Worm (Caenorhabditis elegans): Measurements from ENCODE around the gene decr-1.2.

The decr-1.2 gene

DNA sequence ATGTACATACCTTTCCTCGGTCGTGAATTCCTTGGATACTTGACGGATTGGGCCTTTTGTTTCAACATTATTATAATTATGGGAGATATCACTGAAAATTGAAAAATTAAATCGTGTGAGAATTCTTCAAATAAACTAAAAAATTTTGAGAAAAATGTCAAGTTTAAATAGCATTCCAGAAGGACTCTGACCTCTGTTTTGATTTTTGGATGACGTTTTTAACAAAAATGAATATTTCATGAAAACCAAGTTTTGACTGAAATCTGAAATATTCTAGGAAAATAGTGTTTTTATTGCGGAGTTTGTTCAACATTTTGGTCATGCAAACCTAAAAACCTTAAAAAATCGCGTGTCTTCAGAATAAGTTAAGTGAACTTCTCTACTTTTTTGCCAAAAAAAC is 10.8 kb downstream of the decr-1.2 start, which contains the start of gene glb-27:
Gene glb-27, minus strand, starts transcription at position 101 of the 400 bp plus-strand sequence.
- TF ChIP-seq jun-1 (tag; optimal IDR thresholded peaks at IDR 0.05) (no peak), unc-39 (tag; optimal IDR thresholded peaks at IDR 0.05) (no peak), nhr-76 (tag; optimal IDR thresholded peaks at IDR 0.05) (no peak), daf-12 (tag; optimal IDR thresholded peaks at IDR 0.05) (no peak), pha-4 (tag; optimal IDR thresholded peaks at IDR 0.05) (no peak), mdl-1 (tag; optimal IDR thresholded peaks at IDR 0.05) (no peak), nhr-67 (tag; optimal IDR thresholded peaks at IDR 0.05) (no peak)

- TF ChIP-seq nfya-1 (tag; optimal IDR thresholded peaks at IDR 0.05; ENCODE audit: insufficient read depth) (peak; percentile 1), ceh-28 (tag; optimal IDR thresholded peaks at IDR 0.05) (peak; percentile 31), fkh-10 (GFP tag; optimal IDR thresholded peaks at IDR 0.05) (peak; percentile 98), jun-1 (tag; optimal IDR thresholded peaks at IDR 0.05) (peak; percentile 17), nhr-23 (tag; optimal IDR thresholded peaks at IDR 0.05) (peak; percentile 29), nhr-77 (tag; optimal IDR thresholded peaks at IDR 0.05) (no peak), eor-1 (tag; optimal IDR thresholded peaks at IDR 0.05) (no peak), nhr-11 (tag; optimal IDR thresholded peaks at IDR 0.05) (peak; percentile 32)
Observed at ce11 chrII:8559188-8559587, 13.8 kb downstream of the decr-1.2 start.

- TF ChIP-seq elt-3 (tag; optimal IDR thresholded peaks at IDR 0.05): peak; percentile 60 to 99 (median 98)
- peak; percentile 99 for TF ChIP-seq jun-1 (tag; optimal IDR thresholded peaks at IDR 0.05)
- TF ChIP-seq ceh-16 (tag; optimal IDR thresholded peaks at IDR 0.05): peak; percentile 73
- TF ChIP-seq hmg-11 (tag; optimal IDR thresholded peaks at IDR 0.05): peak; percentile 97
- TF ChIP-seq skn-1 (tag; optimal IDR thresholded peaks at IDR 0.05): peak; percentile 96
- TF ChIP-seq nhr-12 (tag; optimal IDR thresholded peaks at IDR 0.05): no peak
- TF ChIP-seq unc-39 (tag; optimal IDR thresholded peaks at IDR 0.05): peak; percentile 52
- peak; percentile 100 for TF ChIP-seq lin-15B (tag; optimal IDR thresholded peaks at IDR 0.05)
- TF ChIP-seq lin-39 (tag; optimal IDR thresholded peaks at IDR 0.05): peak; percentile 100
- TF ChIP-seq nhr-23 (tag; optimal IDR thresholded peaks at IDR 0.05): peak; percentile 100
- peak; percentile 95 for TF ChIP-seq ama-1 (optimal IDR thresholded peaks at IDR 0.05)
- peak; percentile 97 for TF ChIP-seq elt-2 (tag; optimal IDR thresholded peaks at IDR 0.05)
- TF ChIP-seq nhr-76 (tag; optimal IDR thresholded peaks at IDR 0.05): peak; percentile 85
- peak; percentile 94 for TF ChIP-seq nhr-77 (tag; optimal IDR thresholded peaks at IDR 0.05)
- peak; percentile 96 for TF ChIP-seq fos-1 (tag; optimal IDR thresholded peaks at IDR 0.05)
- peak; percentile 53 for TF ChIP-seq aly-2 (tag; optimal IDR thresholded peaks at IDR 0.05)
- TF ChIP-seq snpc-4 (tag; optimal IDR thresholded peaks at IDR 0.05): peak; percentile 95
- peak; percentile 77 for TF ChIP-seq zag-1 (tag; optimal IDR thresholded peaks at IDR 0.05)
- peak in 1 of 2 experiments; percentile 82 for TF ChIP-seq eor-1 (tag; optimal IDR thresholded peaks at IDR 0.05)
- TF ChIP-seq ztf-11 (tag; optimal IDR thresholded peaks at IDR 0.05): peak; percentile 22
- TF ChIP-seq mml-1 (tag; optimal IDR thresholded peaks at IDR 0.05): no peak
- peak; percentile 83 for TF ChIP-seq ZK546.5 (tag; optimal IDR thresholded peaks at IDR 0.05)
- TF ChIP-seq pha-4 (tag; optimal IDR thresholded peaks at IDR 0.05): peak; percentile 100
- peak; percentile 96 for TF ChIP-seq unc-62 (GFP tag; optimal IDR thresholded peaks at IDR 0.05)
- TF ChIP-seq ceh-82 (tag; optimal IDR thresholded peaks at IDR 0.05): peak; percentile 93
- peak; percentile 99 for TF ChIP-seq fkh-10 (GFP tag; optimal IDR thresholded peaks at IDR 0.05)
- TF ChIP-seq nhr-25 (tag; optimal IDR thresholded peaks at IDR 0.05): peak; percentile 100
- peak; percentile 88 for TF ChIP-seq ztf-4 (tag; optimal IDR thresholded peaks at IDR 0.05)
- TF ChIP-seq mdl-1 (tag; optimal IDR thresholded peaks at IDR 0.05): peak; percentile 92
- no peak for TF ChIP-seq daf-12 (tag; optimal IDR thresholded peaks at IDR 0.05)
- TF ChIP-seq lsy-12 (tag; optimal IDR thresholded peaks at IDR 0.05): peak; percentile 99
- TF ChIP-seq nhr-11 (tag; optimal IDR thresholded peaks at IDR 0.05): peak; percentile 99
- peak; percentile 67 for TF ChIP-seq fkh-2 (tag; optimal IDR thresholded peaks at IDR 0.05)
- TF ChIP-seq nhr-67 (tag; optimal IDR thresholded peaks at IDR 0.05): peak; percentile 29
- peak; percentile 98 for TF ChIP-seq nhr-43 (tag; optimal IDR thresholded peaks at IDR 0.05; ENCODE audit: poor library complexity, severe bottlenecking)
- peak; percentile 99 for TF ChIP-seq egl-5 (tag; optimal IDR thresholded peaks at IDR 0.05)
- TF ChIP-seq R02D3.7 (tag; optimal IDR thresholded peaks at IDR 0.05): peak; percentile 94
- TF ChIP-seq ceh-9 (tag; optimal IDR thresholded peaks at IDR 0.05): no peak
- TF ChIP-seq egl-27 (tag; optimal IDR thresholded peaks at IDR 0.05): peak; percentile 97
- no peak for TF ChIP-seq nhr-237 (tag; optimal IDR thresholded peaks at IDR 0.05)
- TF ChIP-seq nhr-28 (tag; optimal IDR thresholded peaks at IDR 0.05): peak; percentile 77
- peak; percentile 99 for TF ChIP-seq nfya-1 (tag; optimal IDR thresholded peaks at IDR 0.05; ENCODE audit: insufficient read depth)
- no peak for TF ChIP-seq sea-2 (GFP tag; optimal IDR thresholded peaks at IDR 0.05)
- peak; percentile 99 for TF ChIP-seq pqm-1 (tag; optimal IDR thresholded peaks at IDR 0.05)
- peak; percentile 94 for TF ChIP-seq tbx-2 (tag; optimal IDR thresholded peaks at IDR 0.05)
- peak; percentile 94 for TF ChIP-seq ceh-28 (tag; optimal IDR thresholded peaks at IDR 0.05)
- peak; percentile 92 for TF ChIP-seq elt-1 (tag; optimal IDR thresholded peaks at IDR 0.05)
Observed at ce11 chrII:8561227-8561626, 15.8 kb downstream of the decr-1.2 start, which contains the start of gene iff-2. iff-2 (minus strand) TSS chrII:8561367.

Measured in whole organism, L3 larva.